Worm (Caenorhabditis elegans): ENCODE data around the gene rpb-4.

- TF ChIP-seq sptf-2 (GFP tag; optimal IDR thresholded peaks at IDR 0.05) (no peak), efl-1 (GFP tag; optimal IDR thresholded peaks at IDR 0.05) (no peak), Y95B8A.8 (GFP tag; IDR thresholded peaks at IDR 0.05) (no peak), nhr-27 (tag; optimal IDR thresholded peaks at IDR 0.05) (no peak), ceh-58 (GFP tag; IDR thresholded peaks at IDR 0.05) (no peak), unc-130 (GFP tag; optimal IDR thresholded peaks at IDR 0.05) (no peak), madf-8 (GFP tag; conservative IDR thresholded peaks at IDR 0.05) (no peak), nhr-179 (tag; optimal IDR thresholded peaks at IDR 0.05) (no peak), F55B11.4 (tag; optimal IDR thresholded peaks at IDR 0.05; ENCODE audit: borderline replicate concordance, insufficient read depth) (no peak), pha-4 (tag; optimal IDR thresholded peaks at IDR 0.05) (no peak), ztf-3 (GFP tag; optimal IDR thresholded peaks at IDR 0.05) (no peak), mel-28 (tag; optimal IDR thresholded peaks at IDR 0.05; ENCODE audit: borderline replicate concordance) (no peak), die-1 (tag; optimal IDR thresholded peaks at IDR 0.05) (no peak)
These were observed 33.9 kb downstream of the rpb-4 start, which contains the start of gene srd-55 for ce11 chrII:7408192-7408591.

Data from whole organism, young adult.